Worm (Caenorhabditis elegans): Measurements from ENCODE around the gene srlf-24.

The srlf-24 gene

DNA sequence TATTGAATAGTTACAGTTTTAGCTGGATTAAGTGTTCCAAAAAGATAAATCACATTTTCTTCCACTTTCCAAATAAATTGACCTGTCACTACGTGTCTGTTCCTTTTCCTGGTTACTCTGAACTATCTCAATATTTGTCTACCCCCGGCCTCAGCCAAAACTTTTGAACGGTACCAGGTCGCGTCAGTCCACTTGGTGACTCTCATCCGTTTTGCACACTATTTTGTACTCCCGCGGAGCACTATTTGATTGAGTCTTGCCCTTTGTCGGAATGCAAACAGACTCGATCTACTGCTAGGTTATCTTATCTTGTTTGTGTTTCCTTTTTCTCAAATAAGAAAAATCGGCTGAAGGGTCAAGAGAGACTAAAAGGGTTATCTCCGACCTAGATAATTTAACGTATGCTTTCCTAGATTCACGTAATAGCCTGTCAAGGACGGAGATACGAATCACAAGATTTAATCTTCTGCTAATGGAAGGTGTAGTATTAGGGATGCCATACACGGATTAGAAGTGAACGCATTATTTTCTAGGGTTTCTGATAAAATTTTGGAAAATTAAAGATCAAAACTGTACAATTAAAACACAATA lies 14.4 kb upstream of the srlf-24 start:
- TF ChIP-seq saeg-2 (GFP tag; IDR thresholded peaks at IDR 0.05) (no peak), nhr-28 (tag; optimal IDR thresholded peaks at IDR 0.05) (peak; percentile 17)

- TF ChIP-seq cey-2 (tag; optimal IDR thresholded peaks at IDR 0.05; ENCODE audit: borderline replicate concordance, insufficient read depth) (no peak), sdz-12 (GFP tag; optimal IDR thresholded peaks at IDR 0.05) (no peak), tag-97 (GFP tag; IDR thresholded peaks at IDR 0.05) (no peak), D1046.2 (GFP tag; IDR thresholded peaks at IDR 0.05) (no peak), spr-3 (GFP tag; optimal IDR thresholded peaks at IDR 0.05) (peak; percentile 11), ceh-28 (tag; optimal IDR thresholded peaks at IDR 0.05) (no peak), zip-2 (tag; optimal IDR thresholded peaks at IDR 0.05) (peak; percentile 43), ces-1 (GFP tag; optimal IDR thresholded peaks at IDR 0.05) (no peak), lin-15B (tag; optimal IDR thresholded peaks at IDR 0.05) (no peak), daf-8 (GFP tag; IDR thresholded peaks at IDR 0.05) (no peak), nhr-102 (tag; optimal IDR thresholded peaks at IDR 0.05) (peak; percentile 82), rbr-2 (tag; optimal IDR thresholded peaks at IDR 0.05) (peak; percentile 90), mep-1 (tag; optimal IDR thresholded peaks at IDR 0.05) (peak; percentile 96), egl-27 (tag; optimal IDR thresholded peaks at IDR 0.05) (no peak), snpc-1.2 (GFP tag; IDR thresholded peaks at IDR 0.05) (no peak), vab-7 (GFP tag; IDR thresholded peaks at IDR 0.05) (peak; percentile 67), egl-43 (GFP tag; IDR thresholded peaks at IDR 0.05) (peak; percentile 86), nhr-11 (tag; optimal IDR thresholded peaks at IDR 0.05) (peak; percentile 83), Y75B8A.6 (GFP tag; IDR thresholded peaks at IDR 0.05) (no peak), pqm-1 (tag; optimal IDR thresholded peaks at IDR 0.05) (peak; percentile 64), duxl-1 (tag; optimal IDR thresholded peaks at IDR 0.05; ENCODE audit: poor library complexity) (peak; percentile 53), Y5F2A.4 (GFP tag; optimal IDR thresholded peaks at IDR 0.05) (no peak), dmd-9 (GFP tag; IDR thresholded peaks at IDR 0.05) (peak; percentile 55; the same call in 1 of the 2 replicates), lir-3 (tag; optimal IDR thresholded peaks at IDR 0.05) (peak; percentile 2), php-3 (GFP tag; IDR thresholded peaks at IDR 0.05) (peak; percentile 69; the same call in 1 of the 2 replicates), hmg-1.1 (GFP tag; IDR thresholded peaks at IDR 0.05) (peak; percentile 91), F49E8.2 (tag; optimal IDR thresholded peaks at IDR 0.05; ENCODE audit: borderline replicate concordance) (no peak), ceh-32 (tag; optimal IDR thresholded peaks at IDR 0.05; ENCODE audit: poor library complexity) (no peak), zfp-2 (tag; optimal IDR thresholded peaks at IDR 0.05) (peak; percentile 16), madf-9 (GFP tag; conservative IDR thresholded peaks at IDR 0.05) (0 out of 2 replicates have a peak, but pooled peaks have one; percentile 9), daf-19 (GFP tag; conservative IDR thresholded peaks at IDR 0.05) (no peak), ceh-44 (GFP tag; IDR thresholded peaks at IDR 0.05) (no peak), lsy-2 (tag; optimal IDR thresholded peaks at IDR 0.05) (peak; percentile 85 to 96), mxl-3 (GFP tag; optimal IDR thresholded peaks at IDR 0.05) (peak; percentile 100), Y105C5A.15 (GFP tag; IDR thresholded peaks at IDR 0.05) (no peak), hlh-30 (tag; optimal IDR thresholded peaks at IDR 0.05; ENCODE audit: insufficient read depth) (peak; percentile 92), ZK546.5 (tag; optimal IDR thresholded peaks at IDR 0.05) (peak in 1 of 2 experiments; percentile 44), lim-7 (GFP tag; IDR thresholded peaks at IDR 0.05) (peak; percentile 17; the same call in 1 of the 2 replicates), lin-38 (GFP tag; IDR thresholded peaks at IDR 0.05) (peak; percentile 80), hif-1 (tag; optimal IDR thresholded peaks at IDR 0.05) (peak; percentile 18 to 69), ceh-20 (GFP tag; IDR thresholded peaks at IDR 0.05) (peak; percentile 68; the same call in 1 of the 2 replicates), lin-29 (GFP tag; IDR thresholded peaks at IDR 0.05) (peak; percentile 52; the same call in 1 of the 2 replicates), ztf-11 (tag; optimal IDR thresholded peaks at IDR 0.05) (no peak), ZK337.2 (GFP tag; IDR thresholded peaks at IDR 0.05) (no peak)
These were observed 13.3 kb upstream of the srlf-24 start, which contains the start of the genes imp-2 and enpl-1 for ce11 chrIV:11118837-11119491. imp-2 (minus strand) TSS chrIV:11118887. enpl-1 (plus strand) TSS chrIV:11119298.
